Worm (Caenorhabditis elegans) whole organism, L2 larva: Measurements from ENCODE around the gene odd-1.

Experiments
- C34F6.9 ChIP-seq: fragments of 150-350 bp; optimal IDR thresholded peaks from 2 replicates; lab custom pipeline; 2014; ENCODE audit warnings: missing biosample characterization, missing genetic modification characterization
- F13H6.1 ChIP-seq: sonication (generic microtip); optimal IDR thresholded peaks from 2 replicates; lab custom pipeline; 2016; ENCODE audit warnings: missing genetic modification characterization, missing compliant biosample characterization
- R02D3.7 ChIP-seq: fragments of 150-350 bp; optimal IDR thresholded peaks from 2 replicates; lab custom pipeline; 2014; ENCODE audit warnings: missing biosample characterization, missing genetic modification characterization
- Y55F3AM.14 ChIP-seq: fragments of 200-800 bp; sonication (Bioruptor generic); optimal IDR thresholded peaks from 2 replicates; lab custom pipeline; 2018; ENCODE audit warnings: mild to moderate bottlenecking, missing genetic modification characterization, missing compliant biosample characterization
- ZK546.5 ChIP-seq: sonication (generic microtip); optimal IDR thresholded peaks from 2 replicates; lab custom pipeline; 2017; ENCODE audit warnings: missing biosample characterization, missing genetic modification characterization
- alr-1 ChIP-seq: fragments of 150-350 bp; optimal IDR thresholded peaks from 2 replicates; lab custom pipeline; 2014; ENCODE audit warnings: missing biosample characterization, missing genetic modification characterization
- aly-2 ChIP-seq: fragments of 150-350 bp; optimal IDR thresholded peaks from 2 replicates; lab custom pipeline; 2014; ENCODE audit warnings: missing biosample characterization, missing genetic modification characterization
- blmp-1 ChIP-seq: sonication (generic microtip); optimal IDR thresholded peaks from 2 replicates; lab custom pipeline; 2017; ENCODE audit warnings: missing genetic modification characterization, mild to moderate bottlenecking, missing compliant biosample characterization, antibody characterized with exemption, moderate library complexity; ENCODE audit not compliant: insufficient read depth
- ceh-16 ChIP-seq: fragments of 150-350 bp; optimal IDR thresholded peaks from 2 replicates; lab custom pipeline; 2014; ENCODE audit warnings: missing biosample characterization, missing genetic modification characterization
- ceh-82 ChIP-seq: fragments of 150-350 bp; optimal IDR thresholded peaks from 2 replicates; lab custom pipeline; 2014; ENCODE audit warnings: missing biosample characterization, missing genetic modification characterization
- crh-2 ChIP-seq: sonication (generic microtip); optimal IDR thresholded peaks from 2 replicates; lab custom pipeline; 2017; ENCODE audit warnings: missing biosample characterization, missing genetic modification characterization
- dmd-4 ChIP-seq: sonication (generic microtip); optimal IDR thresholded peaks from 2 replicates; lab custom pipeline; 2017; ENCODE audit warnings: missing biosample characterization, missing genetic modification characterization
- egl-27 ChIP-seq: sonication (generic microtip); optimal IDR thresholded peaks from 3 replicates; lab custom pipeline; 2017; ENCODE audit warnings: missing biosample characterization, missing genetic modification reagents, missing genetic modification characterization
- elt-1 ChIP-seq: fragments of 150-350 bp; optimal IDR thresholded peaks from 2 replicates; lab custom pipeline; 2014; ENCODE audit warnings: missing biosample characterization, missing genetic modification characterization
- elt-3 ChIP-seq: sonication (generic microtip); optimal IDR thresholded peaks from 2 replicates; lab custom pipeline; 2017; ENCODE audit warnings: missing biosample characterization, missing genetic modification characterization
- fos-1 ChIP-seq: fragments of 150-350 bp; optimal IDR thresholded peaks from 2 replicates; lab custom pipeline; 2014; ENCODE audit warnings: missing biosample characterization, missing genetic modification characterization
- gmeb-1 ChIP-seq: fragments of 150-350 bp; optimal IDR thresholded peaks from 2 replicates; lab custom pipeline; 2014; ENCODE audit warnings: missing biosample characterization, missing genetic modification characterization
- lin-11 ChIP-seq: fragments of 150-350 bp; sonication (generic microtip); optimal IDR thresholded peaks from 2 replicates; lab custom pipeline; 2014; ENCODE audit warnings: missing biosample characterization, missing genetic modification characterization, inconsistent platforms, mixed read lengths
- lin-13 ChIP-seq: fragments of 150-350 bp; optimal IDR thresholded peaks from 2 replicates; lab custom pipeline; 2014; ENCODE audit warnings: missing biosample characterization, missing genetic modification reagents, missing genetic modification characterization
- lin-39 ChIP-seq: fragments of 150-350 bp; optimal IDR thresholded peaks from 2 replicates; lab custom pipeline; 2014; ENCODE audit warnings: missing biosample characterization, missing genetic modification reagents, missing genetic modification characterization
- lsy-2 ChIP-seq, 2 experiments: fragments of 150-350 bp in 1 of 2; sonication (generic microtip) in 1 of 2; optimal IDR thresholded peaks; 2 replicates each; lab custom pipeline; 2014 to 2017; ENCODE audit warnings: missing biosample characterization in 2 of 2, missing genetic modification characterization in 2 of 2
- mab-5 ChIP-seq: fragments of 150-350 bp; optimal IDR thresholded peaks from 2 replicates; lab custom pipeline; 2014; ENCODE audit warnings: missing biosample characterization, missing genetic modification characterization
- mbf-1 ChIP-seq: sonication (generic microtip); optimal IDR thresholded peaks from 2 replicates; lab custom pipeline; 2017; ENCODE audit warnings: missing biosample characterization, missing genetic modification characterization
- mdl-1 ChIP-seq, 2 experiments: fragments of 150-350 bp in 1 of 2; sonication (generic microtip) in 1 of 2; optimal IDR thresholded peaks; 2 replicates each; lab custom pipeline; 2017; ENCODE audit warnings: missing biosample characterization in 2 of 2, missing genetic modification characterization in 2 of 2
- nhr-12 ChIP-seq: fragments of 150-350 bp; optimal IDR thresholded peaks from 2 replicates; lab custom pipeline; 2014; ENCODE audit warnings: missing biosample characterization, missing genetic modification characterization
- nhr-129 ChIP-seq: fragments of 150-350 bp; optimal IDR thresholded peaks from 2 replicates; lab custom pipeline; 2014; ENCODE audit warnings: missing biosample characterization, missing genetic modification characterization
- nhr-21 ChIP-seq: fragments of 150-350 bp; optimal IDR thresholded peaks from 2 replicates; lab custom pipeline; 2014; ENCODE audit warnings: missing biosample characterization, missing genetic modification characterization
- nhr-23 ChIP-seq: fragments of 150-350 bp; optimal IDR thresholded peaks from 2 replicates; lab custom pipeline; 2014; ENCODE audit warnings: missing biosample characterization, missing genetic modification reagents, missing genetic modification characterization
- nhr-237 ChIP-seq: fragments of 150-350 bp; optimal IDR thresholded peaks from 2 replicates; lab custom pipeline; 2014; ENCODE audit warnings: missing biosample characterization, missing genetic modification characterization
- nhr-25 ChIP-seq: fragments of 150-350 bp; sonication (generic microtip); optimal IDR thresholded peaks from 3 replicates; lab custom pipeline; 2014; ENCODE audit warnings: missing biosample characterization, missing genetic modification characterization
- nhr-77 ChIP-seq: fragments of 150-350 bp; optimal IDR thresholded peaks from 2 replicates; lab custom pipeline; 2014; ENCODE audit warnings: missing biosample characterization, missing genetic modification characterization
- peb-1 ChIP-seq: fragments of 150-350 bp; optimal IDR thresholded peaks from 2 replicates; lab custom pipeline; 2014; ENCODE audit warnings: missing biosample characterization, missing genetic modification characterization
- sem-4 ChIP-seq: fragments of 150-350 bp; optimal IDR thresholded peaks from 2 replicates; lab custom pipeline; 2014; ENCODE audit warnings: missing biosample characterization, missing genetic modification reagents, missing genetic modification characterization
- skn-1 ChIP-seq: sonication (generic microtip); optimal IDR thresholded peaks from 2 replicates; lab custom pipeline; 2017; ENCODE audit warnings: missing biosample characterization, missing genetic modification characterization
- sma-3 ChIP-seq: sonication (generic microtip); optimal IDR thresholded peaks from 2 replicates; lab custom pipeline; 2016; ENCODE audit warnings: missing genetic modification reagents, missing genetic modification characterization, missing compliant biosample characterization
- sma-9 ChIP-seq, 2 experiments: fragments of 150-350 bp in 1 of 2; sonication (generic microtip) in 1 of 2; optimal IDR thresholded peaks; 2 replicates each; lab custom pipeline; 2014 to 2016; ENCODE audit warnings: missing genetic modification characterization in 2 of 2, mild to moderate bottlenecking in 1 of 2, missing biosample characterization in 1 of 2, missing compliant biosample characterization in 1 of 2, missing genetic modification reagents in 1 of 2, moderate library complexity in 1 of 2
- snpc-4 ChIP-seq: fragments of 150-350 bp; optimal IDR thresholded peaks from 2 replicates; lab custom pipeline; 2014; ENCODE audit warnings: missing biosample characterization, missing genetic modification characterization
- unc-39 ChIP-seq: fragments of 150-350 bp; optimal IDR thresholded peaks from 2 replicates; lab custom pipeline; 2014; ENCODE audit warnings: missing biosample characterization, missing genetic modification characterization
- unc-55 ChIP-seq: fragments of 150-350 bp; sonication (generic microtip); optimal IDR thresholded peaks from 3 replicates; lab custom pipeline; 2014; ENCODE audit warnings: missing biosample characterization, missing genetic modification reagents, missing genetic modification characterization
- unc-62 ChIP-seq: fragments of 150-350 bp; optimal IDR thresholded peaks from 2 replicates; lab custom pipeline; 2014; ENCODE audit warnings: missing biosample characterization, missing genetic modification reagents, missing genetic modification characterization
- zag-1 ChIP-seq: fragments of 150-350 bp; optimal IDR thresholded peaks from 2 replicates; lab custom pipeline; 2014; ENCODE audit warnings: missing biosample characterization, missing genetic modification characterization
- ztf-1 ChIP-seq: fragments of 200-800 bp; sonication (Bioruptor generic); conservative IDR thresholded peaks from 2 replicates; pipeline ENCODE4 v1.3.6; 2022; ENCODE audit warnings: missing genetic modification characterization, missing compliant biosample characterization
- ztf-11 ChIP-seq: sonication (generic microtip); optimal IDR thresholded peaks from 2 replicates; lab custom pipeline; 2017; ENCODE audit warnings: missing biosample characterization, missing genetic modification characterization
- ztf-4 ChIP-seq: fragments of 150-350 bp; optimal IDR thresholded peaks from 2 replicates; lab custom pipeline; 2014; ENCODE audit warnings: missing biosample characterization, missing genetic modification characterization

odd-1 gene

ce11 chrIII:7120477-7120876 is 12.4 kb downstream of the odd-1 start:
- peak in 1 of 2 experiments; percentile 28 for TF ChIP-seq lsy-2 (tag; optimal IDR thresholded peaks at IDR 0.05; lab: Kevin White, UChicago)
- TF ChIP-seq mab-5 = no peak
- no peak for TF ChIP-seq ZK546.5 (tag; lab: Kevin White, UChicago)
- no peak for TF ChIP-seq mdl-1 (tag; optimal IDR thresholded peaks at IDR 0.05; lab: Kevin White, UChicago)
- TF ChIP-seq nhr-21 (tag; lab: Kevin White, UChicago) = peak; percentile 32
- no peak for TF ChIP-seq ztf-1
- peak; percentile 57 for TF ChIP-seq sma-3 (GFP tag; lab: Kevin White, UChicago)
- no peak for TF ChIP-seq unc-62
- TF ChIP-seq crh-2 (tag; lab: Kevin White, UChicago) = peak; percentile 65
- no peak for TF ChIP-seq mbf-1 (tag; lab: Kevin White, UChicago)
- TF ChIP-seq unc-39 (tag; lab: Kevin White, UChicago) = no peak
- peak; percentile 89 for TF ChIP-seq sma-9 (GFP tag; optimal IDR thresholded peaks at IDR 0.05; lab: Kevin White, UChicago)
- TF ChIP-seq sma-9 (tag; optimal IDR thresholded peaks at IDR 0.05; lab: Kevin White, UChicago) = no peak
- peak; percentile 31 for TF ChIP-seq fos-1 (tag; lab: Kevin White, UChicago)
- no peak for TF ChIP-seq nhr-23 (tag; lab: Kevin White, UChicago)
- TF ChIP-seq Y55F3AM.14 (GFP tag; lab: Kevin White, UChicago) = no peak
- TF ChIP-seq peb-1 = no peak
- no peak for TF ChIP-seq unc-55
- no peak for TF ChIP-seq aly-2 (tag; lab: Kevin White, UChicago)
- no peak for TF ChIP-seq nhr-12
- TF ChIP-seq skn-1 = no peak
- no peak for TF ChIP-seq ztf-4
- no peak for TF ChIP-seq lin-13 (GFP tag; lab: Kevin White, UChicago)
- peak; percentile 76 for TF ChIP-seq egl-27 (tag; lab: Kevin White, UChicago)
- TF ChIP-seq nhr-77 (tag; lab: Kevin White, UChicago) = no peak
- TF ChIP-seq ztf-11 (tag; lab: Kevin White, UChicago) = no peak
- no peak for TF ChIP-seq R02D3.7 (tag; lab: Kevin White, UChicago)
- no peak for TF ChIP-seq snpc-4
- no peak for TF ChIP-seq elt-3 (tag; lab: Kevin White, UChicago)
- no peak for TF ChIP-seq C34F6.9 (tag; lab: Kevin White, UChicago)
- TF ChIP-seq ceh-16 = no peak
- no peak for TF ChIP-seq ceh-82
- TF ChIP-seq gmeb-1 = peak; percentile 21
- TF ChIP-seq nhr-25 (tag; lab: Kevin White, UChicago) = peak; percentile 58
- peak; percentile 36 for TF ChIP-seq nhr-129 (tag; lab: Kevin White, UChicago)

- TF ChIP-seq nhr-23 (tag; lab: Kevin White, UChicago) (no peak), aly-2 (tag; lab: Kevin White, UChicago) (no peak), lin-39 (tag; lab: Kevin White, UChicago) (no peak), crh-2 (tag; lab: Kevin White, UChicago) (peak; percentile 33), skn-1 (no peak), nhr-237 (no peak), unc-62 (no peak), ztf-4 (no peak), unc-39 (tag; lab: Kevin White, UChicago) (no peak), C34F6.9 (tag; lab: Kevin White, UChicago) (peak; percentile 50), nhr-129 (tag; lab: Kevin White, UChicago) (peak; percentile 38), lin-13 (GFP tag; lab: Kevin White, UChicago) (no peak), gmeb-1 (peak; percentile 26), sma-9 (GFP tag; optimal IDR thresholded peaks at IDR 0.05; lab: Kevin White, UChicago) (peak; percentile 45), sma-9 (tag; optimal IDR thresholded peaks at IDR 0.05; lab: Kevin White, UChicago) (no peak), unc-55 (peak; percentile 60), dmd-4 (tag; lab: Kevin White, UChicago) (no peak), nhr-12 (no peak), zag-1 (tag; lab: Kevin White, UChicago) (no peak), ceh-82 (no peak), Y55F3AM.14 (GFP tag; lab: Kevin White, UChicago) (no peak), F13H6.1 (tag; lab: Kevin White, UChicago) (peak; percentile 7), nhr-21 (tag; lab: Kevin White, UChicago) (no peak), lsy-2 (tag; optimal IDR thresholded peaks at IDR 0.05; lab: Kevin White, UChicago) (peak; percentile 81 to 95), alr-1 (no peak), elt-1 (tag; lab: Kevin White, UChicago) (no peak), mab-5 (no peak), lin-11 (tag; lab: Kevin White, UChicago) (no peak), blmp-1 (tag; lab: Kevin White, UChicago) (no peak), ztf-1 (no peak), fos-1 (tag; lab: Kevin White, UChicago) (no peak), nhr-77 (tag; lab: Kevin White, UChicago) (no peak), sem-4 (no peak)
- TF ChIP-seq, all 48 proteins: peak for 8
These were observed 14.7 kb downstream of the odd-1 start, which contains the start of the genes B0280.9 and rpia-1 for ce11 chrIII:7122860-7123259. Gene B0280.9, minus strand, starts transcription at chrIII:7122895. Gene rpia-1, plus strand, starts transcription at chrIII:7123128.
